Worm (Caenorhabditis elegans): ENCODE measurements around the gene nspg-6.

DNA sequence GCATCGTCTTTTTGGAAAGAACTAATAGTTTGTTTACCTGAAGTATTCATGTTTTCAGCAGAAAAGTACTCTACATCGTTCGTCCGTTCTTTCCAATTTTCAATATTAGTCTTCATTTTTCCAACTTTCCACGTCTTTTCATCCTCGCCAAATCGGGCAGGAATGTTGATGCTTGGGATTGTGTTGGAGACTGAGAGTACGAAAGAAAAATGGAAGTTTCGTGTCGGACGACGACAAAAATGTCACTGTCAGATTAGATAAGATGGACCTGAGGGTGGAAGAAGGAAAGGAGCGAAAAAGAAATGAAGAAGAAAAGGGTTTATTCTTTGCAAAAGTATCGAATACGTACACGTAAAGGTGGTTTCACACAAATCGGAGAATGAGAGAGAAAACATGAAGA, 16.7 kb downstream of the nspg-6 start:
- TF ChIP-seq W03F9.2 (tag; optimal IDR thresholded peaks at IDR 0.05), result no peak
- TF ChIP-seq him-1 (tag; optimal IDR thresholded peaks at IDR 0.05), result no peak
- no peak for TF ChIP-seq dao-5 (tag; optimal IDR thresholded peaks at IDR 0.05)

Data from whole organism, L4/young adult.